Worm (Caenorhabditis elegans) whole organism, L2 larva: Measurements from ENCODE around the gene bath-33.

Source experiments
- R02D3.7 ChIP-seq: fragments of 150-350 bp; optimal IDR thresholded peaks from 2 replicates; lab custom pipeline; 2014; ENCODE audit warnings: missing biosample characterization, missing genetic modification characterization
- aly-2 ChIP-seq: fragments of 150-350 bp; optimal IDR thresholded peaks from 2 replicates; lab custom pipeline; 2014; ENCODE audit warnings: missing biosample characterization, missing genetic modification characterization
- ceh-82 ChIP-seq: fragments of 150-350 bp; optimal IDR thresholded peaks from 2 replicates; lab custom pipeline; 2014; ENCODE audit warnings: missing biosample characterization, missing genetic modification characterization
- egl-27 ChIP-seq: sonication (generic microtip); optimal IDR thresholded peaks from 3 replicates; lab custom pipeline; 2017; ENCODE audit warnings: missing biosample characterization, missing genetic modification reagents, missing genetic modification characterization
- lin-39 ChIP-seq: fragments of 150-350 bp; optimal IDR thresholded peaks from 2 replicates; lab custom pipeline; 2014; ENCODE audit warnings: missing biosample characterization, missing genetic modification reagents, missing genetic modification characterization
- skn-1 ChIP-seq: sonication (generic microtip); optimal IDR thresholded peaks from 2 replicates; lab custom pipeline; 2017; ENCODE audit warnings: missing biosample characterization, missing genetic modification characterization

- no peak for TF ChIP-seq ceh-82 (tag; lab: Kevin White, UChicago)
- no peak for TF ChIP-seq aly-2 (tag; lab: Kevin White, UChicago)
- no peak for TF ChIP-seq lin-39 (tag; lab: Kevin White, UChicago)
- TF ChIP-seq skn-1 (tag; lab: Kevin White, UChicago) = no peak
- no peak for TF ChIP-seq R02D3.7 (tag; lab: Kevin White, UChicago)
- no peak for TF ChIP-seq egl-27 (tag; lab: Kevin White, UChicago)
These were observed 26.1 kb downstream of the bath-33 start, which contains the start of gene math-38 for ce11 chrII:1579886-1580285.
